Fruit fly (Drosophila melanogaster) whole organism, embryonic: ENCODE measurements around the gene abo.

ENCODE experiments used
- Adf1 ChIP-seq: fragments of 200-800 bp; sonication (Bioruptor generic); IDR thresholded peaks from 2 replicates; pipeline ENCODE4 v1.3.6; 2022; ENCODE audit warnings: missing biosample characterization, missing genetic modification characterization
- Atf-2 ChIP-seq: fragments of 200-800 bp; sonication (Bioruptor generic); optimal IDR thresholded peaks from 2 replicates; lab custom pipeline; 2016; ENCODE audit warnings: missing biosample characterization, missing genetic modification characterization
- Atf3 ChIP-seq: fragments of 200-800 bp; sonication (Bioruptor generic); optimal IDR thresholded peaks from 3 replicates; lab custom pipeline; 2016; ENCODE audit warnings: missing biosample characterization, missing genetic modification characterization
- CG10274 ChIP-seq: fragments of 200-800 bp; sonication (Bioruptor generic); optimal IDR thresholded peaks from 3 replicates; lab custom pipeline; 2017; ENCODE audit warnings: missing biosample characterization, mild to moderate bottlenecking, missing genetic modification characterization
- CG10366 ChIP-seq: fragments of 200-800 bp; sonication (Bioruptor generic); IDR thresholded peaks from 2 replicates; pipeline ENCODE4 v1.3.6; 2022; ENCODE audit warnings: missing biosample characterization, missing genetic modification characterization
- CG10543 ChIP-seq: fragments of 200-800 bp; sonication (Bioruptor generic); optimal IDR thresholded peaks from 3 replicates; lab custom pipeline; 2017; ENCODE audit warnings: missing biosample characterization, mild to moderate bottlenecking, missing genetic modification characterization, moderate library complexity
- CG12236 ChIP-seq: fragments of 200-800 bp; sonication (Bioruptor generic); optimal IDR thresholded peaks from 2 replicates; lab custom pipeline; 2016; ENCODE audit warnings: missing biosample characterization, missing genetic modification characterization
- CG12391 ChIP-seq: fragments of 200-800 bp; sonication (Bioruptor generic); optimal IDR thresholded peaks from 3 replicates; lab custom pipeline; 2018; ENCODE audit warnings: missing biosample characterization, mild to moderate bottlenecking, missing genetic modification characterization, moderate library complexity
- CG13424 ChIP-seq: fragments of 200-800 bp; sonication (Bioruptor generic); optimal IDR thresholded peaks from 2 replicates; lab custom pipeline; 2019; ENCODE audit warnings: missing biosample characterization, mild to moderate bottlenecking, missing genetic modification characterization, moderate library complexity
- CG14014 ChIP-seq: fragments of 200-800 bp; sonication (Bioruptor generic); IDR thresholded peaks from 2 replicates; pipeline ENCODE4 v1.3.6; 2022; ENCODE audit warnings: missing biosample characterization, missing genetic modification characterization
- CG15073 ChIP-seq: fragments of 200-800 bp; sonication (Bioruptor generic); optimal IDR thresholded peaks from 2 replicates; lab custom pipeline; 2016; ENCODE audit warnings: missing biosample characterization, missing genetic modification characterization
- CG15514 ChIP-seq: fragments of 200-800 bp; sonication (Bioruptor generic); optimal IDR thresholded peaks from 3 replicates; lab custom pipeline; 2017; ENCODE audit warnings: missing biosample characterization, missing genetic modification characterization, mild to moderate bottlenecking, moderate library complexity, missing genetic modification reagents
- CG1647 ChIP-seq: fragments of 200-800 bp; sonication (Bioruptor generic); optimal IDR thresholded peaks from 3 replicates; lab custom pipeline; 2016; ENCODE audit warnings: missing biosample characterization, missing genetic modification characterization
- CG16863 ChIP-seq: fragments of 200-800 bp; sonication (Bioruptor generic); optimal IDR thresholded peaks from 3 replicates; lab custom pipeline; 2016; ENCODE audit warnings: missing biosample characterization, missing genetic modification characterization
- CG17568 ChIP-seq: fragments of 200-800 bp; sonication (Bioruptor generic); optimal IDR thresholded peaks from 2 replicates; lab custom pipeline; 2018; ENCODE audit warnings: missing biosample characterization, mild to moderate bottlenecking, missing genetic modification characterization, moderate library complexity
- CG2202 ChIP-seq: fragments of 200-800 bp; sonication (Bioruptor generic); optimal IDR thresholded peaks from 2 replicates; lab custom pipeline; 2018; ENCODE audit warnings: missing biosample characterization, mild to moderate bottlenecking, missing genetic modification characterization
- CG31441 ChIP-seq: fragments of 200-800 bp; sonication (Bioruptor generic); IDR thresholded peaks from 2 replicates; pipeline ENCODE4 v1.3.6; 2022; ENCODE audit warnings: missing biosample characterization, missing genetic modification characterization
- CG32767 ChIP-seq: fragments of 200-800 bp; sonication (Bioruptor generic); IDR thresholded peaks from 2 replicates; pipeline ENCODE4 v1.3.6; 2022; ENCODE audit warnings: missing biosample characterization, missing genetic modification characterization
- CG33213 ChIP-seq: fragments of 200-800 bp; sonication (Bioruptor generic); optimal IDR thresholded peaks from 3 replicates; lab custom pipeline; 2016; ENCODE audit warnings: missing biosample characterization, missing genetic modification characterization
- CG3407 ChIP-seq: fragments of 200-800 bp; sonication (Bioruptor generic); optimal IDR thresholded peaks from 2 replicates; lab custom pipeline; 2018; ENCODE audit warnings: missing biosample characterization, mild to moderate bottlenecking, missing genetic modification characterization
- CG43689 ChIP-seq: fragments of 200-800 bp; sonication (Bioruptor generic); IDR thresholded peaks from 2 replicates; pipeline ENCODE4 v1.3.6; 2022; ENCODE audit warnings: missing biosample characterization, missing genetic modification characterization
- CG4404 ChIP-seq: fragments of 200-800 bp; sonication (Bioruptor generic); IDR thresholded peaks from 2 replicates; pipeline ENCODE4 v1.3.6; 2022; ENCODE audit warnings: missing biosample characterization, missing genetic modification characterization
- CG4730 ChIP-seq: fragments of 200-800 bp; sonication (Bioruptor generic); IDR thresholded peaks from 2 replicates; pipeline ENCODE4 v1.3.6; 2022; ENCODE audit warnings: missing biosample characterization, missing genetic modification characterization
- CG7928 ChIP-seq: fragments of 200-800 bp; sonication (Bioruptor generic); optimal IDR thresholded peaks from 2 replicates; lab custom pipeline; 2017; ENCODE audit warnings: missing biosample characterization, mild to moderate bottlenecking, missing genetic modification characterization
- CG9797 ChIP-seq: fragments of 200-800 bp; sonication (Bioruptor generic); optimal IDR thresholded peaks from 3 replicates; lab custom pipeline; 2018; ENCODE audit warnings: missing biosample characterization, mild to moderate bottlenecking, missing genetic modification characterization
- Ets65A ChIP-seq: fragments of 200-800 bp; sonication (Bioruptor generic); peaks from one replicate; lab custom pipeline; 2016; ENCODE audit warnings: missing biosample characterization, missing genetic modification characterization
- Fer3 ChIP-seq: fragments of 200-800 bp; sonication (Bioruptor generic); optimal IDR thresholded peaks from 2 replicates; lab custom pipeline; 2018; ENCODE audit warnings: missing biosample characterization, mild to moderate bottlenecking, missing genetic modification characterization, moderate library complexity
- HLH4C ChIP-seq: fragments of 200-800 bp; sonication (Bioruptor generic); IDR thresholded peaks from 3 replicates; pipeline ENCODE4 v1.3.6; 2022; ENCODE audit warnings: missing biosample characterization, missing genetic modification characterization; ENCODE audit not compliant: partially characterized antibody
- HLH54F ChIP-seq: fragments of 200-800 bp; sonication (Bioruptor generic); optimal IDR thresholded peaks from 3 replicates; lab custom pipeline; 2016; ENCODE audit warnings: missing biosample characterization, missing genetic modification characterization
- HmgZ ChIP-seq: fragments of 200-800 bp; sonication (Bioruptor generic); optimal IDR thresholded peaks from 2 replicates; lab custom pipeline; 2018; ENCODE audit warnings: missing biosample characterization, mild to moderate bottlenecking, missing genetic modification characterization
- Hr39 ChIP-seq: fragments of >200 bp; optimal IDR thresholded peaks from 2 replicates; lab custom pipeline; 2017
- Lpt ChIP-seq: fragments of >200 bp; optimal IDR thresholded peaks from 2 replicates; lab custom pipeline; 2018; ENCODE audit warnings: missing biosample characterization, missing genetic modification characterization
- Mrtf ChIP-seq: fragments of 200-800 bp; sonication (Bioruptor generic); IDR thresholded peaks from 3 replicates; pipeline ENCODE4 v1.3.6; 2022; ENCODE audit warnings: missing biosample characterization, missing genetic modification characterization
- Ptx1 ChIP-seq: fragments of 200-800 bp; sonication (Bioruptor generic); IDR thresholded peaks from 2 replicates; pipeline ENCODE4 v1.3.6; 2022; ENCODE audit warnings: missing biosample characterization, missing genetic modification characterization
- Sox102F ChIP-seq: fragments of 200-800 bp; sonication (Bioruptor generic); optimal IDR thresholded peaks from 2 replicates; lab custom pipeline; 2018; ENCODE audit warnings: missing biosample characterization, mild to moderate bottlenecking, missing genetic modification characterization, moderate library complexity
- Tbp ChIP-seq: fragments of >200 bp; optimal IDR thresholded peaks from 2 replicates; lab custom pipeline; 2018; ENCODE audit warnings: missing biosample characterization, missing genetic modification characterization
- Usf ChIP-seq: fragments of 200-800 bp; sonication (Bioruptor generic); optimal IDR thresholded peaks from 2 replicates; lab custom pipeline; 2017; ENCODE audit warnings: missing genotype, missing biosample characterization, missing genetic modification characterization
- Xbp1 ChIP-seq: fragments of 200-800 bp; sonication (Bioruptor generic); optimal IDR thresholded peaks from 3 replicates; lab custom pipeline; 2016; ENCODE audit warnings: missing biosample characterization, mild to moderate bottlenecking, missing genetic modification characterization
- Xrp1 ChIP-seq: fragments of 200-800 bp; sonication (Bioruptor generic); IDR thresholded peaks from 2 replicates; pipeline ENCODE4 v1.3.6; 2022; ENCODE audit warnings: missing biosample characterization, missing genetic modification characterization
- aop ChIP-seq: fragments of 200-800 bp; sonication (Bioruptor generic); IDR thresholded peaks from 2 replicates; pipeline ENCODE4 v1.3.6; 2022; ENCODE audit warnings: missing biosample characterization, missing genetic modification characterization
- ara ChIP-seq: fragments of 200-800 bp; sonication (Bioruptor generic); IDR thresholded peaks from 2 replicates; pipeline ENCODE4 v1.3.6; 2022; ENCODE audit warnings: missing biosample characterization, missing genetic modification characterization
- bsh ChIP-seq, 2 experiments: fragments of 200-800 bp; sonication (Bioruptor generic); optimal IDR thresholded peaks; 2 replicates each; lab custom pipeline; 2017 to 2018; ENCODE audit warnings: mild to moderate bottlenecking in 2 of 2, missing biosample characterization in 2 of 2, missing genetic modification characterization in 2 of 2, moderate library complexity in 1 of 2
- fd102C ChIP-seq: fragments of 200-800 bp; sonication (Bioruptor generic); optimal IDR thresholded peaks from 2 replicates; lab custom pipeline; 2018; ENCODE audit warnings: missing biosample characterization, mild to moderate bottlenecking, missing genetic modification characterization, moderate library complexity
- grau ChIP-seq: fragments of 200-800 bp; optimal IDR thresholded peaks from 3 replicates; lab custom pipeline; 2019; ENCODE audit warnings: missing biosample characterization, mild to moderate bottlenecking, missing genetic modification characterization, moderate library complexity
- gt ChIP-seq: fragments of 200-800 bp; sonication (Bioruptor generic); IDR thresholded peaks from 2 replicates; pipeline ENCODE4 v1.3.6; 2022; ENCODE audit warnings: missing biosample characterization, missing genetic modification characterization
- ind ChIP-seq: fragments of 200-800 bp; sonication (Bioruptor generic); optimal IDR thresholded peaks from 3 replicates; lab custom pipeline; 2016; ENCODE audit warnings: missing biosample characterization, missing genetic modification characterization
- jumu ChIP-seq: fragments of 200-800 bp; sonication (Bioruptor generic); optimal IDR thresholded peaks from 3 replicates; lab custom pipeline; 2016; ENCODE audit warnings: missing biosample characterization, missing genetic modification characterization
- odd ChIP-seq: fragments of 200-800 bp; sonication (Bioruptor generic); optimal IDR thresholded peaks from 2 replicates; lab custom pipeline; 2017; ENCODE audit warnings: missing biosample characterization, mild to moderate bottlenecking, missing genetic modification characterization
- pnt ChIP-seq: fragments of 200-800 bp; sonication (Bioruptor generic); optimal IDR thresholded peaks from 3 replicates; lab custom pipeline; 2016; ENCODE audit warnings: missing biosample characterization, missing genetic modification characterization
- sr ChIP-seq: fragments of 200-800 bp; sonication (Bioruptor generic); IDR thresholded peaks from 3 replicates; pipeline ENCODE4 v1.3.6; 2022; ENCODE audit warnings: missing biosample characterization, missing genetic modification characterization
- zen ChIP-seq: fragments of 200-800 bp; sonication (Bioruptor generic); optimal IDR thresholded peaks from 3 replicates; lab custom pipeline; 2018; ENCODE audit warnings: missing biosample characterization, mild to moderate bottlenecking, missing genetic modification characterization, moderate library complexity
- zen2 ChIP-seq: fragments of 200-800 bp; sonication (Bioruptor generic); IDR thresholded peaks from 3 replicates; pipeline ENCODE4 v1.3.6; 2022; ENCODE audit warnings: missing biosample characterization, missing genetic modification characterization; ENCODE audit not compliant: partially characterized antibody

The abo gene

DNA sequence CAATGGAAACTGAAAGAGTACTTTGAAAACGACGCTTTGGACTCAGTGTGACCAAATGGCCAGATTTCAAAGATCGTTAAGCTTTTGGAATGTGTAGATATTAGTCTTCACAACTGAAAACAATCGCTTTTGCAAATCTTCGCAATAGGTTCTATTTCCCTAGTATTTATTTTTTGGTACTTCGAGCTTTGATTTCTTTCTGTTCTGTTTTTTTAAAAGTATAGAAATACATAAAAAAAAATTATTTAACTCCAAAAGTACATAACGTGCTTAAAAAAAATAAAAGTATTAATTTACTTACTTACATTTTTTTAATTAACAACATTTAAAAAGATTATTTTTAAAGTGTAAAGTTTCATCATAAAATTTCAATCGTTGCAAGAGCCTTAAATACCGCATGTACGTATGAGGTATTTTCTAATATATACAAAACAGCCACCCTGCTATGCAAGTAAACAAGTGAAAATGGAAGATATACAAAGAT is 12.3 kb upstream of the abo start, which contains the start of the genes piwi and CG12253 (continued):
- peak in 1 of 2 experiments; percentile 85 for TF ChIP-seq bsh (GFP tag; optimal IDR thresholded peaks at IDR 0.05; lab: Kevin White, UChicago)
- TF ChIP-seq CG10543 (GFP tag; lab: Kevin White, UChicago) = no peak
- peak; percentile 23 for TF ChIP-seq CG16863
- peak; percentile 52 for TF ChIP-seq Usf (GFP tag; lab: Kevin White, UChicago)
- TF ChIP-seq CG14014 (GFP tag; lab: Robert Waterston, UW) = peak; percentile 66; the same call in 1 of the 2 replicates
- no peak; the same call in 2 of the 3 replicates for TF ChIP-seq Mrtf (GFP tag; lab: Robert Waterston, UW)
- TF ChIP-seq CG15073 (GFP tag; lab: Kevin White, UChicago) = peak; percentile 26
- TF ChIP-seq gt (GFP tag; lab: Robert Waterston, UW) = no peak
- TF ChIP-seq odd (GFP tag; lab: Kevin White, UChicago) = peak; percentile 54
- no peak for TF ChIP-seq Tbp (GFP tag; lab: Kevin White, UChicago)
- TF ChIP-seq ara (GFP tag; lab: Robert Waterston, UW) = no peak
- peak; percentile 33 for TF ChIP-seq zen (tag; lab: Kevin White, UChicago)
- TF ChIP-seq Hr39 (lab: Kevin White, UChicago) = no peak
- TF ChIP-seq CG32767 (GFP tag; lab: Robert Waterston, UW) = peak; percentile 81; the same call in 1 of the 2 replicates
- peak; percentile 92 for TF ChIP-seq Ptx1 (GFP tag; lab: Robert Waterston, UW)
- peak; percentile 66 for TF ChIP-seq CG17568 (GFP tag; lab: Kevin White, UChicago)
- TF ChIP-seq ind (GFP tag; lab: Kevin White, UChicago) = peak; percentile 39
- TF ChIP-seq CG12236 (GFP tag; lab: Kevin White, UChicago) = no peak
- no peak for TF ChIP-seq zen2 (GFP tag; lab: Robert Waterston, UW)
- TF ChIP-seq Sox102F (GFP tag; lab: Kevin White, UChicago) = peak; percentile 93
- peak; percentile 32 for TF ChIP-seq CG15514 (GFP tag; lab: Kevin White, UChicago)
- peak; percentile 90 for TF ChIP-seq CG13424 (tag; lab: Kevin White, UChicago)
- no peak for TF ChIP-seq pnt (GFP tag; lab: Kevin White, UChicago)
- peak; percentile 1 for TF ChIP-seq CG7928 (GFP tag; lab: Kevin White, UChicago)
- TF ChIP-seq HLH54F (GFP tag; lab: Kevin White, UChicago) = peak; percentile 49
- no peak for TF ChIP-seq fd102C
- TF ChIP-seq CG10274 = no peak
- no peak for TF ChIP-seq Lpt (GFP tag; lab: Kevin White, UChicago)
- TF ChIP-seq aop (GFP tag; lab: Robert Waterston, UW) = no peak
- peak; percentile 50 for TF ChIP-seq HmgZ (tag; lab: Kevin White, UChicago)
- peak; percentile 62; the same call in 1 of the 2 replicates for TF ChIP-seq CG43689 (GFP tag; lab: Robert Waterston, UW)
- peak; percentile 63 for TF ChIP-seq Adf1 (GFP tag; lab: Robert Waterston, UW)
- peak; percentile 8 for TF ChIP-seq Atf3 (GFP tag; lab: Kevin White, UChicago)
- TF ChIP-seq grau (tag; lab: Kevin White, UChicago) = peak; percentile 87
- TF ChIP-seq CG12391 = peak; percentile 93
- no peak for TF ChIP-seq CG31441
- TF ChIP-seq CG2202 (tag; lab: Kevin White, UChicago) = peak; percentile 40
- peak; percentile 47 for TF ChIP-seq Fer3 (tag; lab: Kevin White, UChicago)
- TF ChIP-seq CG4404 (GFP tag; lab: Robert Waterston, UW) = no peak
- peak; percentile 31 for TF ChIP-seq CG9797 (GFP tag; lab: Kevin White, UChicago)
- peak; percentile 72; the same call in 1 of the 2 replicates for TF ChIP-seq CG10366 (GFP tag; lab: Robert Waterston, UW)
- no peak for TF ChIP-seq CG1647 (GFP tag; lab: Kevin White, UChicago)
- TF ChIP-seq Xbp1 = peak; percentile 83
- TF ChIP-seq CG33213 (GFP tag; lab: Kevin White, UChicago) = no peak
- TF ChIP-seq CG3407 (GFP tag; lab: Kevin White, UChicago) = no peak
- TF ChIP-seq Ets65A (GFP tag; lab: Kevin White, UChicago) = peak; percentile 24
- peak; percentile 1 for TF ChIP-seq Atf-2
- TF ChIP-seq CG4730 = no peak
- no peak for TF ChIP-seq jumu (GFP tag; lab: Kevin White, UChicago)
- peak; percentile 27; the same call in 1 of the 2 replicates for TF ChIP-seq Xrp1 (GFP tag; lab: Robert Waterston, UW)
- no peak for TF ChIP-seq sr (GFP tag; lab: Robert Waterston, UW)
- TF ChIP-seq HLH4C = no peak
